Worm (Caenorhabditis elegans) whole organism, L1 larva: Measurements from ENCODE around the gene lin-22.

Experiments
- C16A3.4 ChIP-seq: fragments of 150-350 bp; optimal IDR thresholded peaks from 2 replicates; lab custom pipeline; 2014; ENCODE audit warnings: missing biosample characterization, missing genetic modification characterization
- C34B4.2 ChIP-seq: sonication (generic microtip); optimal IDR thresholded peaks from 2 replicates; lab custom pipeline; 2017; ENCODE audit warnings: mild to moderate bottlenecking, missing genetic modification characterization, missing compliant biosample characterization
- aly-2 ChIP-seq: fragments of 150-350 bp; optimal IDR thresholded peaks from 2 replicates; lab custom pipeline; 2014; ENCODE audit warnings: missing biosample characterization, missing genetic modification characterization
- blmp-1 ChIP-seq: fragments of 150-350 bp; optimal IDR thresholded peaks from 2 replicates; lab custom pipeline; 2014; ENCODE audit warnings: missing biosample characterization, missing genetic modification characterization
- dpl-1 ChIP-seq, 3 experiments: fragments of 150-350 bp in 2 of 3; sonication (generic microtip) in 1 of 3; optimal IDR thresholded peaks; 2 replicates each; lab custom pipeline; 2014 to 2017; ENCODE audit warnings: missing biosample characterization in 3 of 3, missing genetic modification characterization in 3 of 3, missing genetic modification reagents in 3 of 3
- dsc-1 ChIP-seq: sonication (generic microtip); optimal IDR thresholded peaks from 2 replicates; lab custom pipeline; 2016; ENCODE audit warnings: mild to moderate bottlenecking, missing genetic modification characterization, missing compliant biosample characterization
- efl-1 ChIP-seq, 4 experiments: fragments of 150-350 bp; optimal IDR thresholded peaks in 3 of 4; peaks in 1 of 4; 1 replicate in 1 of 4; 2 replicates in 3 of 4; lab custom pipeline; 2014; ENCODE audit warnings: missing biosample characterization in 2 of 4, missing genetic modification characterization in 2 of 4, missing genetic modification reagents in 2 of 4
- egl-13 ChIP-seq: sonication (generic microtip); optimal IDR thresholded peaks from 2 replicates; lab custom pipeline; 2016; ENCODE audit warnings: missing genotype, missing genetic modification reagents, missing genetic modification characterization, missing compliant biosample characterization
- elt-3 ChIP-seq, 6 experiments: fragments of 150-350 bp in 1 of 6; sonication (generic microtip); optimal IDR thresholded peaks; 2 replicates each; lab custom pipeline; 2017 to 2018; ENCODE audit warnings: missing biosample characterization in 6 of 6, missing genetic modification characterization in 6 of 6, inconsistent platforms in 1 of 6
- fkh-10 ChIP-seq: sonication (generic microtip); optimal IDR thresholded peaks from 2 replicates; lab custom pipeline; 2017; ENCODE audit warnings: missing biosample characterization, missing genetic modification reagents, missing genetic modification characterization
- fkh-4 ChIP-seq: sonication (generic microtip); optimal IDR thresholded peaks from 2 replicates; lab custom pipeline; 2016; ENCODE audit warnings: missing compliant biosample characterization, missing genetic modification characterization, borderline replicate concordance
- grh-1 ChIP-seq: fragments of 200-800 bp; sonication (Bioruptor generic); IDR thresholded peaks from 2 replicates; pipeline ENCODE4 v1.3.6; 2022; ENCODE audit warnings: missing genetic modification reagents, missing genetic modification characterization, missing compliant biosample characterization
- hpl-2 ChIP-seq: fragments of 150-350 bp; optimal IDR thresholded peaks from 2 replicates; lab custom pipeline; 2014; ENCODE audit warnings: missing biosample characterization, missing genetic modification reagents, missing genetic modification characterization
- lin-15B ChIP-seq: fragments of 150-350 bp; sonication (generic microtip); optimal IDR thresholded peaks from 3 replicates; lab custom pipeline; 2014; ENCODE audit warnings: missing biosample characterization, missing genetic modification characterization
- lin-35 ChIP-seq, 2 experiments: fragments of 150-350 bp; optimal IDR thresholded peaks; 2 replicates each; lab custom pipeline; 2014; ENCODE audit warnings: missing biosample characterization in 2 of 2, missing genetic modification characterization in 2 of 2, missing genetic modification reagents in 2 of 2
- lir-3 ChIP-seq: sonication (generic microtip); optimal IDR thresholded peaks from 2 replicates; lab custom pipeline; 2016; ENCODE audit warnings: mild to moderate bottlenecking, missing genetic modification characterization, moderate library complexity, missing compliant biosample characterization; ENCODE audit not compliant: poor library complexity
- lsy-2 ChIP-seq, 2 experiments: fragments of 150-350 bp; optimal IDR thresholded peaks; 2 replicates each; lab custom pipeline; 2014; ENCODE audit warnings: missing biosample characterization in 2 of 2, missing genetic modification characterization in 2 of 2
- mab-9 ChIP-seq: fragments of 200-800 bp; sonication (Bioruptor generic); IDR thresholded peaks from 2 replicates; pipeline ENCODE4 v1.3.6; 2022; ENCODE audit warnings: missing genetic modification reagents, missing genetic modification characterization, missing compliant biosample characterization
- mdl-1 ChIP-seq, 2 experiments: fragments of 150-350 bp; optimal IDR thresholded peaks; 2 replicates each; lab custom pipeline; 2014 to 2017; ENCODE audit warnings: missing biosample characterization in 2 of 2, missing genetic modification characterization in 2 of 2, inconsistent platforms in 1 of 2
- mef-2 ChIP-seq: fragments of 150-350 bp; optimal IDR thresholded peaks from 2 replicates; lab custom pipeline; 2014; ENCODE audit warnings: missing biosample characterization, missing genetic modification characterization
- mep-1 ChIP-seq: fragments of 150-350 bp; optimal IDR thresholded peaks from 2 replicates; lab custom pipeline; 2014; ENCODE audit warnings: missing biosample characterization, missing genetic modification characterization
- nhr-47 ChIP-seq: sonication (generic microtip); optimal IDR thresholded peaks from 2 replicates; lab custom pipeline; 2016; ENCODE audit warnings: mild to moderate bottlenecking, missing genetic modification characterization, moderate library complexity, missing compliant biosample characterization
- nhr-71 ChIP-seq: sonication (generic microtip); optimal IDR thresholded peaks from 2 replicates; lab custom pipeline; 2016; ENCODE audit warnings: mild to moderate bottlenecking, missing genetic modification characterization, moderate library complexity, missing compliant biosample characterization
- nhr-85 ChIP-seq: sonication (generic microtip); peaks from one replicate; lab custom pipeline; 2016; ENCODE audit warnings: missing genetic modification characterization, inconsistent platforms, missing compliant biosample characterization
- pag-3 ChIP-seq: sonication (generic microtip); optimal IDR thresholded peaks from 2 replicates; lab custom pipeline; 2017; ENCODE audit warnings: missing genetic modification characterization, mild to moderate bottlenecking, missing compliant biosample characterization, antibody characterized with exemption, borderline replicate concordance; ENCODE audit not compliant: insufficient read depth
- pax-3 ChIP-seq: fragments of 200-800 bp; sonication (Bioruptor generic); optimal IDR thresholded peaks from 2 replicates; lab custom pipeline; 2018; ENCODE audit warnings: mild to moderate bottlenecking, missing genetic modification characterization, moderate library complexity, missing compliant biosample characterization
- rnt-1 ChIP-seq: sonication (generic microtip); optimal IDR thresholded peaks from 2 replicates; lab custom pipeline; 2016; ENCODE audit warnings: mild to moderate bottlenecking, missing genetic modification characterization, moderate library complexity, missing compliant biosample characterization
- snu-23 ChIP-seq: sonication (generic microtip); optimal IDR thresholded peaks from 2 replicates; lab custom pipeline; 2016; ENCODE audit warnings: missing genetic modification characterization, missing compliant biosample characterization
- tlp-1 ChIP-seq: fragments of 150-350 bp; optimal IDR thresholded peaks from 2 replicates; lab custom pipeline; 2014; ENCODE audit warnings: missing biosample characterization, missing genetic modification characterization
- unc-130 ChIP-seq: fragments of 150-350 bp; optimal IDR thresholded peaks from 2 replicates; lab custom pipeline; 2017; ENCODE audit warnings: missing biosample characterization, missing genetic modification characterization, inconsistent platforms

lin-22 gene

ce11 chrIV:3053428-3053827, 33.9 kb downstream of the lin-22 start, which contains the start of gene ivph-3:
TSS of gene ivph-3 (plus strand) at chrIV:3053728.
- no peak for TF ChIP-seq dpl-1 (GFP tag; optimal IDR thresholded peaks at IDR 0.05; lab: Kevin White, UChicago)
- TF ChIP-seq mdl-1 (tag; optimal IDR thresholded peaks at IDR 0.05; lab: Kevin White, UChicago) = no peak
- TF ChIP-seq mab-9 = no peak
- no peak for TF ChIP-seq pax-3

ce11 chrIV:3055320-3055719, 35.8 kb downstream of the lin-22 start:
- peak; percentile 1 for TF ChIP-seq blmp-1 (tag; lab: Kevin White, UChicago)
- no peak for TF ChIP-seq hpl-2
- no peak for TF ChIP-seq C34B4.2 (tag; lab: Kevin White, UChicago)
- peak; percentile 26 to 33 for TF ChIP-seq efl-1 (optimal IDR thresholded peaks at IDR 0.05; lab: Kevin White, UChicago)
- peak; percentile 39 to 83 for TF ChIP-seq efl-1 (GFP tag; optimal IDR thresholded peaks at IDR 0.05 in 1 of 2; lab: Kevin White, UChicago)
- TF ChIP-seq lin-35 (GFP tag; optimal IDR thresholded peaks at IDR 0.05; lab: Kevin White, UChicago) = peak; percentile 13 to 27
- TF ChIP-seq dpl-1 (GFP tag; optimal IDR thresholded peaks at IDR 0.05; lab: Kevin White, UChicago) = peak; percentile 8 to 44 (median 30)
- TF ChIP-seq lin-15B (tag; lab: Kevin White, UChicago) = peak; percentile 28
- no peak for TF ChIP-seq fkh-10 (GFP tag; lab: Kevin White, UChicago)
- peak; percentile 49 for TF ChIP-seq mep-1
- TF ChIP-seq grh-1 (GFP tag; lab: Robert Waterston, UW) = no peak
- TF ChIP-seq nhr-71 (tag; lab: Kevin White, UChicago) = peak; percentile 21
- TF ChIP-seq lsy-2 (tag; optimal IDR thresholded peaks at IDR 0.05; lab: Kevin White, UChicago) = peak; percentile 49 to 78
- peak; percentile 0 for TF ChIP-seq C16A3.4 (tag; lab: Kevin White, UChicago)
- TF ChIP-seq nhr-47 (tag; lab: Kevin White, UChicago) = peak; percentile 4

ce11 chrIV:3055848-3056247, 36.3 kb downstream of the lin-22 start:
- TF ChIP-seq lsy-2 (tag; optimal IDR thresholded peaks at IDR 0.05; lab: Kevin White, UChicago) (peak in 1 of 2 experiments; percentile 3), mdl-1 (tag; optimal IDR thresholded peaks at IDR 0.05; lab: Kevin White, UChicago) (no peak), rnt-1 (tag; lab: Kevin White, UChicago) (no peak)

ce11 chrIV:3062936-3063439, 43.5 kb downstream of the lin-22 start, which contains the start of gene Y67D8C.6:
TSS of gene Y67D8C.6 (minus strand) at chrIV:3063389.
- no peak for TF ChIP-seq elt-3 (tag; optimal IDR thresholded peaks at IDR 0.05; lab: Kevin White, UChicago)
- TF ChIP-seq lir-3 = no peak
- TF ChIP-seq, all 84 proteins: peak for 0

ce11 chrIV:3066834-3067233, 47.3 kb downstream of the lin-22 start, which contains the start of gene Y67D8C.7:
TSS of gene Y67D8C.7 (minus strand) at chrIV:3066934.
- TF ChIP-seq nhr-85 (tag; lab: Kevin White, UChicago) = peak; percentile 24
- no peak for TF ChIP-seq snu-23 (GFP tag; lab: Kevin White, UChicago)
- no peak for TF ChIP-seq fkh-4 (tag; lab: Kevin White, UChicago)

ce11 chrIV:3069619-3070260, 50.2 kb downstream of the lin-22 start, which contains the start of gene cpg-9:
TSS of gene cpg-9 (minus strand) at chrIV:3070210.
- TF ChIP-seq rnt-1 (tag; lab: Kevin White, UChicago) (peak; percentile 67), pag-3 (peak; percentile 40), mef-2 (tag; lab: Kevin White, UChicago) (no peak), tlp-1 (tag; lab: Kevin White, UChicago) (no peak), efl-1 (optimal IDR thresholded peaks at IDR 0.05; lab: Kevin White, UChicago) (no peak), efl-1 (GFP tag; optimal IDR thresholded peaks at IDR 0.05 in 1 of 2; lab: Kevin White, UChicago) (peak in 1 of 2 experiments; percentile 37), dsc-1 (tag; lab: Kevin White, UChicago) (peak; percentile 57), egl-13 (tag; lab: Kevin White, UChicago) (no peak), unc-130 (peak; percentile 26), aly-2 (tag; lab: Kevin White, UChicago) (no peak), lsy-2 (tag; optimal IDR thresholded peaks at IDR 0.05; lab: Kevin White, UChicago) (peak in 1 of 2 experiments; percentile 15)
